Fruit fly (Drosophila melanogaster): ENCODE results near the gene CG4098.

CG4098 gene

dm6 chr3L:16612152-16612551, 3.0 kb upstream of the CG4098 start, which contains the start of gene CG4101 (continued):
- TF ChIP-seq bigmax (GFP tag; optimal IDR thresholded peaks at IDR 0.05) = no peak
- TF ChIP-seq zfh1 (GFP tag; IDR thresholded peaks at IDR 0.05) = peak; percentile 76
- peak; percentile 31 for TF ChIP-seq CG3407 (GFP tag; optimal IDR thresholded peaks at IDR 0.05)
- no peak for TF ChIP-seq CG7745 (tag; optimal IDR thresholded peaks at IDR 0.05)
- TF ChIP-seq Vsx1 (GFP tag; optimal IDR thresholded peaks at IDR 0.05) = peak; percentile 11
- TF ChIP-seq dimm (GFP tag; IDR thresholded peaks at IDR 0.05) = no peak
- TF ChIP-seq CG2116 (GFP tag; optimal IDR thresholded peaks at IDR 0.05) = peak; percentile 79
- TF ChIP-seq Mes4 (GFP tag; optimal IDR thresholded peaks at IDR 0.05) = peak; percentile 54
- TF ChIP-seq croc (GFP tag; conservative IDR thresholded peaks at IDR 0.05) = peak; percentile 58
- no peak for TF ChIP-seq pan (optimal IDR thresholded peaks at IDR 0.05)
- TF ChIP-seq pan (GFP tag; optimal IDR thresholded peaks at IDR 0.05 in 1 of 2, IDR thresholded peaks at IDR 0.05 in 1 of 2) = peak in 1 of 2 experiments; percentile 66
- TF ChIP-seq sob (GFP tag; IDR thresholded peaks at IDR 0.05) = peak; percentile 87
- peak; percentile 91 for TF ChIP-seq CG9932 (GFP tag; IDR thresholded peaks at IDR 0.05)
- TF ChIP-seq stc (GFP tag; IDR thresholded peaks at IDR 0.05) = 0 out of 2 replicates have a peak, but pooled peaks have one; percentile 28
- TF ChIP-seq Tbp (GFP tag; optimal IDR thresholded peaks at IDR 0.05) = no peak
- peak; percentile 71 for TF ChIP-seq CG14050 (GFP tag; IDR thresholded peaks at IDR 0.05)
- TF ChIP-seq Atf3 (GFP tag; optimal IDR thresholded peaks at IDR 0.05) = peak; percentile 45
- TF ChIP-seq bab2 (GFP tag; optimal IDR thresholded peaks at IDR 0.05) = peak; percentile 77
- TF ChIP-seq lov (optimal IDR thresholded peaks at IDR 0.05) = no peak
- TF ChIP-seq lov (GFP tag; IDR thresholded peaks at IDR 0.05) = peak; percentile 33; the same call in 1 of the 3 replicates
- peak; percentile 82 for TF ChIP-seq CG10147 (GFP tag; optimal IDR thresholded peaks at IDR 0.05)
- peak; percentile 83 for TF ChIP-seq Hr3 (GFP tag; optimal IDR thresholded peaks at IDR 0.05)
- TF ChIP-seq org-1 (GFP tag; optimal IDR thresholded peaks at IDR 0.05) = no peak
- no peak for TF ChIP-seq CG43689 (GFP tag; IDR thresholded peaks at IDR 0.05)
- TF ChIP-seq unc-4 (GFP tag; IDR thresholded peaks at IDR 0.05; ENCODE audit: partially characterized antibody) = peak; percentile 89
- TF ChIP-seq CG13424 (tag; optimal IDR thresholded peaks at IDR 0.05) = peak; percentile 91
- no peak for TF ChIP-seq sr (GFP tag; IDR thresholded peaks at IDR 0.05)
- TF ChIP-seq crp (GFP tag; optimal IDR thresholded peaks at IDR 0.05) = peak in 1 of 2 experiments; percentile 51
- peak; percentile 62 for TF ChIP-seq odd (GFP tag; optimal IDR thresholded peaks at IDR 0.05)
- peak; percentile 82 for TF ChIP-seq ken (GFP tag; IDR thresholded peaks at IDR 0.05)
- peak; percentile 34 for TF ChIP-seq trh (GFP tag; optimal IDR thresholded peaks at IDR 0.05)
- TF ChIP-seq nom (GFP tag; optimal IDR thresholded peaks at IDR 0.05) = peak; percentile 50
- no peak for TF ChIP-seq D (optimal IDR thresholded peaks at IDR 0.05)
- peak; percentile 39 for TF ChIP-seq D (GFP tag; optimal IDR thresholded peaks at IDR 0.05)
- TF ChIP-seq CG32532 (GFP tag; IDR thresholded peaks at IDR 0.05) = peak; percentile 84
- peak; percentile 70 for TF ChIP-seq Side (GFP tag; optimal IDR thresholded peaks at IDR 0.05)
- peak; percentile 53 for TF ChIP-seq CG3995 (GFP tag; optimal IDR thresholded peaks at IDR 0.05)
- TF ChIP-seq dpn (GFP tag; optimal IDR thresholded peaks at IDR 0.05) = peak; percentile 82 to 84
- TF ChIP-seq CG3281 (GFP tag; optimal IDR thresholded peaks at IDR 0.05) = peak; percentile 90
- peak; percentile 81 for TF ChIP-seq NFAT (GFP tag; IDR thresholded peaks at IDR 0.05)
- TF ChIP-seq lmd (GFP tag; IDR thresholded peaks at IDR 0.05) = peak; percentile 75
- TF ChIP-seq CG6791 (GFP tag; IDR thresholded peaks at IDR 0.05; ENCODE audit: partially characterized antibody) = peak; percentile 52; the same call in 1 of the 3 replicates
- peak; percentile 85 for TF ChIP-seq phol (tag; optimal IDR thresholded peaks at IDR 0.05)
- peak; percentile 63; the same call in 1 of the 2 replicates for TF ChIP-seq seq (GFP tag; IDR thresholded peaks at IDR 0.05)
- TF ChIP-seq CG10543 (GFP tag; optimal IDR thresholded peaks at IDR 0.05) = peak; percentile 81
- TF ChIP-seq ATbp (GFP tag; optimal IDR thresholded peaks at IDR 0.05) = peak; percentile 48
- peak; percentile 85 for TF ChIP-seq pho (GFP tag; optimal IDR thresholded peaks at IDR 0.05)
- peak; percentile 48 for TF ChIP-seq nau (GFP tag; optimal IDR thresholded peaks at IDR 0.05)
- TF ChIP-seq Antp (GFP tag; optimal IDR thresholded peaks at IDR 0.05) = peak; percentile 68
- TF ChIP-seq kah (GFP tag; optimal IDR thresholded peaks at IDR 0.05) = no peak
- TF ChIP-seq CG12219 (GFP tag; optimal IDR thresholded peaks at IDR 0.05) = peak; percentile 64
- peak; percentile 85 for TF ChIP-seq hbn (GFP tag; IDR thresholded peaks at IDR 0.05; ENCODE audit: partially characterized antibody)
